Fruit fly (Drosophila melanogaster) S2 (cell line): ENCODE data around the gene nyo.
A peak's percentile ranks its signal among the peaks of the same experiment; 100 is the strongest.

Experiments
- CG8478 ChIP-seq: fragments of >200 bp; optimal IDR thresholded peaks from 2 replicates; lab custom pipeline; 2018
- CTCF ChIP-seq, 2 experiments: fragments of >200 bp; optimal IDR thresholded peaks; 2 replicates each; lab custom pipeline; 2018

The nyo gene

dm6 chr3R:31565738-31566137, 22.9 kb downstream of the nyo start:
- TF ChIP-seq CTCF (optimal IDR thresholded peaks at IDR 0.05; lab: Kevin White, UChicago) = no peak
- no peak for TF ChIP-seq CG8478 (lab: Kevin White, UChicago)

- no peak for TF ChIP-seq CTCF (optimal IDR thresholded peaks at IDR 0.05; lab: Kevin White, UChicago)
- TF ChIP-seq CG8478 (lab: Kevin White, UChicago) = no peak
Measured at dm6 chr3R:31566738-31567137, 23.9 kb downstream of the nyo start.

- TF ChIP-seq CTCF (optimal IDR thresholded peaks at IDR 0.05; lab: Kevin White, UChicago) (no peak), CG8478 (lab: Kevin White, UChicago) (no peak)
Measured at dm6 chr3R:31571885-31572292, 29.1 kb downstream of the nyo start, which contains the start of gene gammaCOP. gammaCOP (plus strand) TSS chr3R:31572143.

- TF ChIP-seq CG8478 (lab: Kevin White, UChicago) = no peak
- no peak for TF ChIP-seq CTCF (optimal IDR thresholded peaks at IDR 0.05; lab: Kevin White, UChicago)
Measured at dm6 chr3R:31577351-31577750, 34.5 kb downstream of the nyo start.

- TF ChIP-seq CG8478 (lab: Kevin White, UChicago) (no peak), CTCF (optimal IDR thresholded peaks at IDR 0.05; lab: Kevin White, UChicago) (no peak)
Measured at dm6 chr3R:31580032-31580431, 37.2 kb downstream of the nyo start.

- TF ChIP-seq CTCF (optimal IDR thresholded peaks at IDR 0.05; lab: Kevin White, UChicago) (no peak), CG8478 (lab: Kevin White, UChicago) (no peak)
Measured at dm6 chr3R:31580586-31580994, 37.8 kb downstream of the nyo start, which contains the start of the genes pygo and rod. pygo (minus strand) TSS chr3R:31580699. rod (plus strand) TSS chr3R:31580951.

- TF ChIP-seq CG8478 (lab: Kevin White, UChicago) = no peak
- TF ChIP-seq CTCF (optimal IDR thresholded peaks at IDR 0.05; lab: Kevin White, UChicago) = no peak
Measured at dm6 chr3R:31588374-31588773, 45.5 kb downstream of the nyo start, which contains the start of gene CG1635. CG1635 (plus strand) TSS chr3R:31588673.

- no peak for TF ChIP-seq CG8478 (lab: Kevin White, UChicago)
Measured at dm6 chr3R:31590281-31590680, 47.4 kb downstream of the nyo start, which contains the start of gene CG1638. CG1638 (plus strand) TSS chr3R:31590581.

- TF ChIP-seq CTCF (optimal IDR thresholded peaks at IDR 0.05; lab: Kevin White, UChicago) = no peak
- TF ChIP-seq CG8478 (lab: Kevin White, UChicago) = no peak
Measured at dm6 chr3R:31592256-31592879, 49.5 kb downstream of the nyo start, which contains the start of gene CG1774. CG1774 (plus strand) TSS chr3R:31592803.

dm6 chr3R:31596071-31596883, 53.4 kb downstream of the nyo start, which contains the start of gene RpL6:
RpL6 (minus strand) TSS chr3R:31596204.
- TF ChIP-seq CG8478 (lab: Kevin White, UChicago) = no peak
- TF ChIP-seq CTCF (optimal IDR thresholded peaks at IDR 0.05; lab: Kevin White, UChicago) = peak in 1 of 2 experiments; percentile 21

dm6 chr3R:31597736-31598431, 55.1 kb downstream of the nyo start:
- TF ChIP-seq CTCF (optimal IDR thresholded peaks at IDR 0.05; lab: Kevin White, UChicago) (no peak), CG8478 (lab: Kevin White, UChicago) (no peak)

dm6 chr3R:31599538-31600313, 56.9 kb downstream of the nyo start:
- TF ChIP-seq CTCF (optimal IDR thresholded peaks at IDR 0.05; lab: Kevin White, UChicago) = no peak
- no peak for TF ChIP-seq CG8478 (lab: Kevin White, UChicago)

dm6 chr3R:31603246-31603645, 60.4 kb downstream of the nyo start:
- TF ChIP-seq CTCF (optimal IDR thresholded peaks at IDR 0.05; lab: Kevin White, UChicago) (no peak), CG8478 (lab: Kevin White, UChicago) (no peak)

- TF ChIP-seq CTCF (optimal IDR thresholded peaks at IDR 0.05; lab: Kevin White, UChicago) (no peak), CG8478 (lab: Kevin White, UChicago) (no peak)
Measured at dm6 chr3R:31603655-31604054, 60.8 kb downstream of the nyo start.
